Fruit fly (Drosophila melanogaster) whole organism, embryonic: Measurements from ENCODE around the gene CG9747.

Experiments
- Awh ChIP-seq: fragments of 200-800 bp; sonication (Bioruptor generic); IDR thresholded peaks from 2 replicates; pipeline ENCODE4, ENCODE4 v1.3.6; 2022; ENCODE audit warnings: missing biosample characterization, missing genetic modification characterization
- CG11093 ChIP-seq: fragments of 200-800 bp; sonication (Bioruptor generic); IDR thresholded peaks from 3 replicates; pipeline ENCODE4 v1.3.6; 2022; ENCODE audit warnings: missing biosample characterization, missing genetic modification characterization
- CG11456 ChIP-seq: fragments of 200-800 bp; sonication (Bioruptor generic); IDR thresholded peaks from 3 replicates; pipeline ENCODE4 v1.3.6; 2022; ENCODE audit warnings: missing biosample characterization, missing genetic modification characterization
- CG12744 ChIP-seq: fragments of 200-800 bp; sonication (Bioruptor generic); optimal IDR thresholded peaks from 2 replicates; lab custom pipeline; 2016; ENCODE audit warnings: missing biosample characterization, missing genetic modification characterization
- CG13123 ChIP-seq: fragments of 200-800 bp; sonication (Bioruptor generic); optimal IDR thresholded peaks from 2 replicates; lab custom pipeline; 2016; ENCODE audit warnings: missing biosample characterization, missing genetic modification characterization
- CG13424 ChIP-seq: fragments of 200-800 bp; sonication (Bioruptor generic); optimal IDR thresholded peaks from 2 replicates; lab custom pipeline; 2019; ENCODE audit warnings: missing biosample characterization, mild to moderate bottlenecking, missing genetic modification characterization, moderate library complexity
- CG16813 ChIP-seq: fragments of 200-800 bp; sonication (Bioruptor generic); IDR thresholded peaks from 3 replicates; pipeline ENCODE4 v1.3.6; 2022; ENCODE audit warnings: missing biosample characterization, missing genetic modification characterization; ENCODE audit not compliant: partially characterized antibody
- CG17328 ChIP-seq: fragments of 200-800 bp; sonication (Bioruptor generic); IDR thresholded peaks from 2 replicates; pipeline ENCODE4 v1.3.6; 2022; ENCODE audit warnings: missing biosample characterization, missing genetic modification characterization
- CG17361 ChIP-seq: fragments of 200-800 bp; sonication (Bioruptor generic); IDR thresholded peaks from 3 replicates; pipeline ENCODE4 v1.3.6; 2022; ENCODE audit warnings: missing biosample characterization, missing genetic modification characterization
- CG18011 ChIP-seq: fragments of 200-800 bp; sonication (Bioruptor generic); optimal IDR thresholded peaks from 2 replicates; lab custom pipeline; 2017; ENCODE audit warnings: missing biosample characterization, missing genetic modification characterization, mild to moderate bottlenecking, moderate library complexity, missing genotype
- CG2199 ChIP-seq: fragments of 200-800 bp; sonication (Bioruptor generic); IDR thresholded peaks from 3 replicates; pipeline ENCODE4 v1.3.6; 2022; ENCODE audit warnings: missing biosample characterization, missing genetic modification characterization
- CG3065 ChIP-seq: fragments of 200-800 bp; sonication (Bioruptor generic); optimal IDR thresholded peaks from 2 replicates; lab custom pipeline; 2016; ENCODE audit warnings: missing biosample characterization, missing genetic modification characterization
- CG32532 ChIP-seq: fragments of 200-800 bp; sonication (Bioruptor generic); IDR thresholded peaks from 2 replicates; pipeline ENCODE4 v1.3.6; 2022; ENCODE audit warnings: missing biosample characterization, missing genetic modification characterization
- CG4404 ChIP-seq: fragments of 200-800 bp; sonication (Bioruptor generic); IDR thresholded peaks from 2 replicates; pipeline ENCODE4 v1.3.6; 2022; ENCODE audit warnings: missing biosample characterization, missing genetic modification characterization
- CG5245 ChIP-seq: fragments of 200-800 bp; sonication (Bioruptor generic); optimal IDR thresholded peaks from 3 replicates; lab custom pipeline; 2016; ENCODE audit warnings: missing biosample characterization, missing genetic modification characterization
- CG6654 ChIP-seq: fragments of 200-800 bp; sonication (Bioruptor generic); optimal IDR thresholded peaks from 2 replicates; lab custom pipeline; 2017; ENCODE audit warnings: missing biosample characterization, mild to moderate bottlenecking, missing genetic modification characterization
- CG7556 ChIP-seq: fragments of 200-800 bp; sonication (Bioruptor generic); optimal IDR thresholded peaks from 2 replicates; lab custom pipeline; 2017; ENCODE audit warnings: missing biosample characterization, mild to moderate bottlenecking, missing genetic modification characterization
- CG8290 ChIP-seq, 3 experiments: fragments of 200-800 bp; sonication (Bioruptor generic); optimal IDR thresholded peaks; 2 replicates each; lab custom pipeline; 2016 to 2019; ENCODE audit warnings: missing biosample characterization in 3 of 3, missing genetic modification characterization in 3 of 3, mild to moderate bottlenecking in 2 of 3, moderate library complexity in 1 of 3
- Dbx ChIP-seq: fragments of 200-800 bp; sonication (Bioruptor generic); IDR thresholded peaks from 3 replicates; pipeline ENCODE4 v1.3.6; 2022; ENCODE audit warnings: missing biosample characterization, missing genetic modification characterization
- Elba2 ChIP-seq: fragments of 200-800 bp; sonication (Bioruptor generic); optimal IDR thresholded peaks from 3 replicates; lab custom pipeline; 2016; ENCODE audit warnings: missing biosample characterization, missing genetic modification characterization
- Gsc ChIP-seq: fragments of 200-800 bp; sonication (Bioruptor generic); IDR thresholded peaks from 2 replicates; pipeline ENCODE4 v1.3.6; 2022; ENCODE audit warnings: missing biosample characterization, missing genetic modification characterization
- HLH4C ChIP-seq: fragments of 200-800 bp; sonication (Bioruptor generic); IDR thresholded peaks from 3 replicates; pipeline ENCODE4 v1.3.6; 2022; ENCODE audit warnings: missing biosample characterization, missing genetic modification characterization; ENCODE audit not compliant: partially characterized antibody
- HmgD ChIP-seq: fragments of 200-800 bp; sonication (Bioruptor generic); optimal IDR thresholded peaks from 3 replicates; lab custom pipeline; 2016; ENCODE audit warnings: missing biosample characterization, missing genetic modification characterization
- MBD-R2 ChIP-seq: fragments of 200-800 bp; sonication (Bioruptor generic); IDR thresholded peaks from 2 replicates; pipeline ENCODE4 v1.3.6; 2022; ENCODE audit warnings: missing biosample characterization, missing genetic modification characterization
- Myb ChIP-seq: fragments of 200-800 bp; sonication (Bioruptor generic); optimal IDR thresholded peaks from 2 replicates; lab custom pipeline; 2016; ENCODE audit warnings: missing biosample characterization, missing genetic modification characterization
- Optix ChIP-seq: fragments of 200-800 bp; sonication (Bioruptor generic); IDR thresholded peaks from 3 replicates; pipeline ENCODE4 v1.3.6; 2022; ENCODE audit warnings: missing biosample characterization, missing genetic modification characterization
- PHDP ChIP-seq: fragments of 200-800 bp; sonication (Bioruptor generic); optimal IDR thresholded peaks from 3 replicates; lab custom pipeline; 2018; ENCODE audit warnings: missing biosample characterization, mild to moderate bottlenecking, missing genetic modification characterization, moderate library complexity
- Ptx1 ChIP-seq: fragments of 200-800 bp; sonication (Bioruptor generic); IDR thresholded peaks from 2 replicates; pipeline ENCODE4 v1.3.6; 2022; ENCODE audit warnings: missing biosample characterization, missing genetic modification characterization
- Sox102F ChIP-seq: fragments of 200-800 bp; sonication (Bioruptor generic); optimal IDR thresholded peaks from 2 replicates; lab custom pipeline; 2018; ENCODE audit warnings: missing biosample characterization, mild to moderate bottlenecking, missing genetic modification characterization, moderate library complexity
- Ssrp ChIP-seq: fragments of 200-800 bp; sonication (Bioruptor generic); optimal IDR thresholded peaks from 2 replicates; lab custom pipeline; 2018; ENCODE audit warnings: missing biosample characterization, mild to moderate bottlenecking, missing genetic modification characterization, moderate library complexity
- TFAM ChIP-seq: fragments of 200-800 bp; sonication (Bioruptor generic); optimal IDR thresholded peaks from 2 replicates; lab custom pipeline; 2017; ENCODE audit warnings: missing biosample characterization, missing genetic modification characterization, inconsistent platforms
- amos ChIP-seq: fragments of 200-800 bp; sonication (Bioruptor generic); IDR thresholded peaks from 2 replicates; pipeline ENCODE4 v1.3.6; 2022; ENCODE audit warnings: missing biosample characterization, missing genetic modification characterization; ENCODE audit not compliant: partially characterized antibody
- bbx ChIP-seq: fragments of 200-800 bp; sonication (Bioruptor generic); IDR thresholded peaks from 2 replicates; pipeline ENCODE4 v1.3.6; 2022; ENCODE audit warnings: missing biosample characterization, missing genetic modification characterization; ENCODE audit not compliant: partially characterized antibody
- cad ChIP-seq: fragments of >200 bp; optimal IDR thresholded peaks from 2 replicates; lab custom pipeline; 2017; ENCODE audit warnings: missing biosample characterization, missing genetic modification characterization
- esg ChIP-seq: fragments of 200-800 bp; sonication (Bioruptor generic); conservative IDR thresholded peaks from 2 replicates; pipeline ENCODE4 v1.3.6; 2022; ENCODE audit warnings: missing biosample characterization, missing genetic modification characterization
- gsb-n ChIP-seq: fragments of 200-800 bp; sonication (Bioruptor generic); optimal IDR thresholded peaks from 3 replicates; lab custom pipeline; 2018; ENCODE audit warnings: missing biosample characterization, mild to moderate bottlenecking, missing genetic modification characterization
- insv ChIP-seq, 2 experiments: fragments of 200-800 bp; sonication (Bioruptor generic); optimal IDR thresholded peaks; 3 replicates each; lab custom pipeline; 2016 to 2018; ENCODE audit warnings: missing biosample characterization in 2 of 2, missing genetic modification characterization in 2 of 2
- knrl ChIP-seq: fragments of 200-800 bp; sonication (Bioruptor generic); IDR thresholded peaks from 3 replicates; pipeline ENCODE4 v1.3.6; 2022; ENCODE audit warnings: missing biosample characterization, missing genetic modification characterization; ENCODE audit not compliant: partially characterized antibody
- p53 ChIP-seq: fragments of 200-800 bp; sonication (Bioruptor generic); optimal IDR thresholded peaks from 2 replicates; lab custom pipeline; 2016; ENCODE audit warnings: missing biosample characterization, missing genetic modification characterization
- pita ChIP-seq: fragments of 200-800 bp; sonication (Bioruptor generic); optimal IDR thresholded peaks from 2 replicates; lab custom pipeline; 2017; ENCODE audit warnings: missing biosample characterization, mild to moderate bottlenecking, missing genetic modification characterization
- prd ChIP-seq, 3 experiments: fragments of >200 bp in 2 of 3; fragments of 200-800 bp in 1 of 3; sonication (Bioruptor generic) in 1 of 3; optimal IDR thresholded peaks in 2 of 3; IDR thresholded peaks in 1 of 3; 2 replicates in 2 of 3; 3 replicates in 1 of 3; pipeline versions ENCODE4 v1.3.6 to Lab custom; 2017 to 2022; ENCODE audit warnings: missing biosample characterization in 1 of 3, missing genetic modification characterization in 1 of 3
- ro ChIP-seq: fragments of 200-800 bp; sonication (Bioruptor generic); IDR thresholded peaks from 2 replicates; pipeline ENCODE4 v1.3.6; 2022; ENCODE audit warnings: missing biosample characterization, missing genetic modification characterization
- stwl ChIP-seq: fragments of 200-800 bp; sonication (Bioruptor generic); optimal IDR thresholded peaks from 3 replicates; lab custom pipeline; 2018; ENCODE audit warnings: missing biosample characterization, mild to moderate bottlenecking, missing genetic modification characterization, moderate library complexity
- toy ChIP-seq: fragments of 200-800 bp; sonication (Bioruptor generic); IDR thresholded peaks from 2 replicates; pipeline ENCODE4 v1.3.6; 2022; ENCODE audit warnings: missing biosample characterization, missing genetic modification characterization
- vnd ChIP-seq: fragments of 200-800 bp; sonication (Bioruptor generic); IDR thresholded peaks from 3 replicates; pipeline ENCODE4 v1.3.6; 2022; ENCODE audit warnings: missing biosample characterization, missing genetic modification characterization; ENCODE audit not compliant: partially characterized antibody
- zen2 ChIP-seq: fragments of 200-800 bp; sonication (Bioruptor generic); IDR thresholded peaks from 3 replicates; pipeline ENCODE4 v1.3.6; 2022; ENCODE audit warnings: missing biosample characterization, missing genetic modification characterization; ENCODE audit not compliant: partially characterized antibody

The CG9747 gene

DNA sequence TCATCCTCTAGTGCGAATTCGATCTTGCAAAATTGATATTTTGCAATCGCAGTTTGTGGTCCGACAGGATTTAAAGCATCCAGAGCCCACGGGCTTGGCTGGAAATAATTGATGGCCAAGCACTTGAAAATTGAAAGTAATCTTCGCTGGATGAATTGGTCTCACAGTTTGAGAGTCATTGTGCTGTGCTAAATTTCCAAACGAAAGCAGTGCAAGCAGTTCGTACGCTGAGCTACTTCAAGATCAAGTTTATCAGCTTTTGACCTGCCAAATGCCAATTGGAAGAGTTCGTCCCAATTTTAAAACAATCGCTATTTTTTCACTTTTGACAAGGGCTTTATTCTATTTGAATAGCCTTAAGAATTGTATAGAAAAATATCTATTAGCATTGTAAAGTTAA is 37.2 kb downstream of the CG9747 start (continued):
- TF ChIP-seq amos (GFP tag; lab: Robert Waterston, UW) (peak; percentile 18; the same call in 1 of the 2 replicates), CG12744 (GFP tag; lab: Kevin White, UChicago) (no peak), HmgD (GFP tag; lab: Kevin White, UChicago) (peak; percentile 3), cad (peak; percentile 75), CG3065 (GFP tag; lab: Kevin White, UChicago) (no peak), CG16813 (GFP tag; lab: Robert Waterston, UW) (0 out of 3 replicates have a peak, but pooled peaks have one; percentile 29), stwl (tag; lab: Kevin White, UChicago) (peak; percentile 55), Myb (no peak), HLH4C (peak; percentile 30; the same call in 1 of the 3 replicates), MBD-R2 (GFP tag; lab: Robert Waterston, UW) (peak; percentile 16; the same call in 1 of the 2 replicates), CG2199 (GFP tag; lab: Robert Waterston, UW) (peak; percentile 90), Elba2 (GFP tag; lab: Kevin White, UChicago) (peak; percentile 81), CG18011 (peak; percentile 55), insv (GFP tag; optimal IDR thresholded peaks at IDR 0.05; lab: Kevin White, UChicago) (peak in 1 of 2 experiments; percentile 71), CG6654 (GFP tag; lab: Kevin White, UChicago) (peak; percentile 98), knrl (GFP tag; lab: Robert Waterston, UW) (peak; percentile 14; the same call in 1 of the 3 replicates), bbx (GFP tag; lab: Robert Waterston, UW) (0 out of 2 replicates have a peak, but pooled peaks have one; percentile 22), CG32532 (0 out of 2 replicates have a peak, but pooled peaks have one; percentile 24), CG11093 (GFP tag; lab: Robert Waterston, UW) (no peak), pita (GFP tag; lab: Kevin White, UChicago) (peak; percentile 12), gsb-n (tag; lab: Kevin White, UChicago) (peak; percentile 31), CG8290 (GFP tag; optimal IDR thresholded peaks at IDR 0.05; lab: Kevin White, UChicago) (no peak), CG8290 (tag; optimal IDR thresholded peaks at IDR 0.05; lab: Kevin White, UChicago) (peak in 1 of 2 experiments; percentile 47)
- TF ChIP-seq, all 482 proteins: peak for 30

DNA sequence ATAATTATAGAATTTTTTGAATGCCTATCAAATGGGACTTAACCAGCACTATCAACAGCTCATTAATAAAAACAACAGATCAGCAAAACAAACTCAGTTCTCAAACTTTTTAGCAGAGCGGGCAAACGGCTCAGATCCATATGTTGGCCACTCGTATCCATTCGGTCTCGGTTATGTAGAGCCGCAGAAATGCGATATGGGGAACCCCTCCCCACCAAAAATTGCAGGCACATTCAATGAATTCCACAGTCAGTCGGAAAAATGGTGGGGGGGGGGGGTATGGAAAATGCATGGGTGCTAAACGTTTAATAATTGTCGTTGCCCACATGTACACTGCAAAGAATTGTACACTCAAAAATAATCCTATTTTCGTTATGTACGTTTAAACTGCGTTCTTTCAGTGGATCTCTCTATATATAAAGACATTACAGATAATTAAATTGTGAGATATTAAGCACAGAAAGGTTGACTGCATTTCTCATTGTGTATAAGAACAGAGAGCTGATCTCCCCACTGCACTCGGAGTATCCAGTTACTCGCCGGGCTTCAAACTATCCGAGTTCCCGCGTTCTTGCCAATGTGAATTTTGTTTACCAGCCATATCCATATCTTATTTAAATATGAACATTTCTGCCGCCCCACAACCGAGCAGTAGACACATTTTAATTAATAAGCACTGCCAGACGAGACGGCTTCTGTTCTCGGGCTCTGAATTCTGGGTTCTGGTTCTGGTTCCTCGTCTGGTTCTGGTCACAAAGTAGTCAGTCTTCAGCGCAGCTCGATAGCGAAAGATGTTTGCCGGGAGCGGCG is 39.5 kb downstream of the CG9747 start, which contains the start of gene CG15529:
TSS of gene CG15529 (plus strand) at position 760 of the 810 bp plus-strand sequence.
- TF ChIP-seq esg (GFP tag; lab: Robert Waterston, UW), result 0 out of 2 replicates have a peak, but pooled peaks have one; percentile 5
- TF ChIP-seq prd (optimal IDR thresholded peaks at IDR 0.05; lab: Kevin White, UChicago), result no peak
- peak; percentile 32; the same call in 1 of the 3 replicates for TF ChIP-seq prd (GFP tag; IDR thresholded peaks at IDR 0.05; lab: Robert Waterston, UW)
- TF ChIP-seq vnd, result no peak
- 0 out of 3 replicates have a peak, but pooled peaks have one; percentile 23 for TF ChIP-seq Optix (GFP tag; lab: Robert Waterston, UW)
- TF ChIP-seq PHDP (tag; lab: Kevin White, UChicago), result no peak
- TF ChIP-seq Awh (GFP tag; lab: Robert Waterston, UW), result no peak
- no peak for TF ChIP-seq CG8290 (GFP tag; optimal IDR thresholded peaks at IDR 0.05; lab: Kevin White, UChicago)
- no peak for TF ChIP-seq CG8290 (tag; optimal IDR thresholded peaks at IDR 0.05; lab: Kevin White, UChicago)
- no peak for TF ChIP-seq CG7556 (GFP tag; lab: Kevin White, UChicago)
- no peak for TF ChIP-seq CG5245 (GFP tag; lab: Kevin White, UChicago)
- TF ChIP-seq CG13424 (tag; lab: Kevin White, UChicago), result no peak
- TF ChIP-seq Gsc (GFP tag; lab: Robert Waterston, UW), result no peak
- TF ChIP-seq ro (GFP tag; lab: Robert Waterston, UW), result no peak
- no peak for TF ChIP-seq CG6654 (GFP tag; lab: Kevin White, UChicago)
- no peak for TF ChIP-seq toy (GFP tag; lab: Robert Waterston, UW)
- TF ChIP-seq TFAM (GFP tag; lab: Kevin White, UChicago), result no peak
- TF ChIP-seq CG11456 (GFP tag; lab: Robert Waterston, UW), result no peak
- 0 out of 2 replicates have a peak, but pooled peaks have one; percentile 9 for TF ChIP-seq CG4404 (GFP tag; lab: Robert Waterston, UW)
- peak; percentile 34; the same call in 1 of the 2 replicates for TF ChIP-seq CG32532
- no peak for TF ChIP-seq CG13123 (GFP tag; lab: Kevin White, UChicago)
- TF ChIP-seq zen2 (GFP tag; lab: Robert Waterston, UW), result no peak
- 0 out of 3 replicates have a peak, but pooled peaks have one; percentile 32 for TF ChIP-seq Dbx
- no peak for TF ChIP-seq CG17361 (GFP tag; lab: Robert Waterston, UW)
- no peak for TF ChIP-seq Ptx1 (GFP tag; lab: Robert Waterston, UW)
- peak; percentile 32; the same call in 1 of the 2 replicates for TF ChIP-seq CG17328 (GFP tag; lab: Robert Waterston, UW)
- TF ChIP-seq p53 (GFP tag; lab: Kevin White, UChicago), result no peak
- no peak for TF ChIP-seq Ssrp (tag; lab: Kevin White, UChicago)
- TF ChIP-seq Sox102F (GFP tag; lab: Kevin White, UChicago), result no peak
